Fruit fly (Drosophila melanogaster): ENCODE data around the gene LManI.

The LManI gene

dm6 chr2L:10428528-10428927, 28.5 kb downstream of the LManI start, which contains the start of gene CG5188 (continued):
- TF ChIP-seq pros (GFP tag; optimal IDR thresholded peaks at IDR 0.05) (no peak), CG3407 (GFP tag; optimal IDR thresholded peaks at IDR 0.05) (no peak), Antp (GFP tag; optimal IDR thresholded peaks at IDR 0.05) (no peak), ranshi (GFP tag; IDR thresholded peaks at IDR 0.05) (peak; percentile 59; the same call in 1 of the 2 replicates), CG9609 (GFP tag; optimal IDR thresholded peaks at IDR 0.05) (no peak), CG10267 (tag; optimal IDR thresholded peaks at IDR 0.05) (peak; percentile 64), CG9727 (GFP tag; optimal IDR thresholded peaks at IDR 0.05) (peak; percentile 16), esg (GFP tag; conservative IDR thresholded peaks at IDR 0.05) (no peak), Elba2 (GFP tag; optimal IDR thresholded peaks at IDR 0.05) (no peak), NC2β (GFP tag; optimal IDR thresholded peaks at IDR 0.05) (peak; percentile 17)

- TF ChIP-seq CG8290 (GFP tag; optimal IDR thresholded peaks at IDR 0.05) (peak; percentile 40), CG8290 (tag; optimal IDR thresholded peaks at IDR 0.05) (peak in 1 of 2 experiments; percentile 53), slbo (GFP tag; IDR thresholded peaks at IDR 0.05) (peak; percentile 26; the same call in 1 of the 2 replicates), CG7963 (GFP tag; IDR thresholded peaks at IDR 0.05; ENCODE audit: partially characterized antibody) (peak; percentile 76), Rfx (GFP tag; IDR thresholded peaks at IDR 0.05) (no peak), Trl (optimal IDR thresholded peaks at IDR 0.05) (no peak), Trl (GFP tag; optimal IDR thresholded peaks at IDR 0.05) (peak; percentile 24), CG10267 (tag; optimal IDR thresholded peaks at IDR 0.05) (peak; percentile 73), CG32772 (GFP tag; IDR thresholded peaks at IDR 0.05) (no peak; the same call in 1 of the 2 replicates), Max (GFP tag; optimal IDR thresholded peaks at IDR 0.05) (peak; percentile 64), CG13424 (tag; optimal IDR thresholded peaks at IDR 0.05) (peak; percentile 7), CG9797 (GFP tag; optimal IDR thresholded peaks at IDR 0.05) (peak; percentile 56), Atf3 (GFP tag; optimal IDR thresholded peaks at IDR 0.05) (peak; percentile 31), CG32532 (GFP tag; IDR thresholded peaks at IDR 0.05) (no peak), CG17829 (tag; optimal IDR thresholded peaks at IDR 0.05) (peak; percentile 65), CG2129 (GFP tag; IDR thresholded peaks at IDR 0.05; ENCODE audit: partially characterized antibody) (peak; percentile 31; the same call in 1 of the 2 replicates), inv (GFP tag; IDR thresholded peaks at IDR 0.05; ENCODE audit: partially characterized antibody) (peak; percentile 65; the same call in 1 of the 2 replicates), bsh (GFP tag; optimal IDR thresholded peaks at IDR 0.05) (peak in 1 of 2 experiments; percentile 1), MBD-R2 (GFP tag; IDR thresholded peaks at IDR 0.05) (peak; percentile 55), kay (GFP tag; optimal IDR thresholded peaks at IDR 0.05) (peak; percentile 90), CG34422 (GFP tag; IDR thresholded peaks at IDR 0.05) (peak; percentile 58; the same call in 1 of the 3 replicates), Elba2 (GFP tag; optimal IDR thresholded peaks at IDR 0.05) (peak; percentile 26), ewg (GFP tag; optimal IDR thresholded peaks at IDR 0.05) (peak; percentile 56), GATAe (GFP tag; conservative IDR thresholded peaks at IDR 0.05) (no peak), mld (GFP tag; IDR thresholded peaks at IDR 0.05; ENCODE audit: partially characterized antibody) (peak; percentile 76; the same call in 2 of the 3 replicates), nmo (GFP tag; optimal IDR thresholded peaks at IDR 0.05) (peak; percentile 41), vnd (GFP tag; IDR thresholded peaks at IDR 0.05; ENCODE audit: partially characterized antibody) (peak; percentile 89; the same call in 2 of the 3 replicates), Adf1 (GFP tag; IDR thresholded peaks at IDR 0.05) (peak; percentile 18; the same call in 1 of the 2 replicates), twi (tag; optimal IDR thresholded peaks at IDR 0.05) (peak; percentile 17), CG6272 (GFP tag; IDR thresholded peaks at IDR 0.05) (0 out of 2 replicates have a peak, but pooled peaks have one; percentile 30), Dp (GFP tag; optimal IDR thresholded peaks at IDR 0.05) (peak; percentile 55), stwl (tag; optimal IDR thresholded peaks at IDR 0.05) (peak; percentile 91), CG33213 (GFP tag; optimal IDR thresholded peaks at IDR 0.05) (peak; percentile 4), BEAF-32 (GFP tag; optimal IDR thresholded peaks at IDR 0.05) (peak; percentile 69), CG6854 (GFP tag; optimal IDR thresholded peaks at IDR 0.05) (no peak), zen (tag; optimal IDR thresholded peaks at IDR 0.05) (peak; percentile 11), hth (optimal IDR thresholded peaks at IDR 0.05) (no peak), Ravus (GFP tag; IDR thresholded peaks at IDR 0.05) (no peak), CG17186 (GFP tag; optimal IDR thresholded peaks at IDR 0.05) (peak; percentile 3), CG18262 (tag; optimal IDR thresholded peaks at IDR 0.05) (peak; percentile 49)
Observed at dm6 chr2L:10426534-10427048, 30.4 kb downstream of the LManI start, which contains the start of the genes SmB and KdelR. Gene SmB, minus strand, starts transcription at chr2L:10426627. Gene KdelR, plus strand, starts transcription at chr2L:10426887.

All from whole organism, embryonic.